Worm (Caenorhabditis elegans) whole organism, L1 larva: ENCODE measurements around the gene tsp-5.

Experiments
- aly-2 ChIP-seq: fragments of 150-350 bp; optimal IDR thresholded peaks from 2 replicates; lab custom pipeline; 2014; ENCODE audit warnings: missing biosample characterization, missing genetic modification characterization
- tbx-2 ChIP-seq: sonication (generic microtip); optimal IDR thresholded peaks from 2 replicates; lab custom pipeline; 2016; ENCODE audit warnings: missing genetic modification characterization, missing compliant biosample characterization

- TF ChIP-seq aly-2 (tag; lab: Kevin White, UChicago) (no peak), tbx-2 (tag; lab: Kevin White, UChicago) (no peak)
Measured at ce11 chrIV:13575673-13576072, 15.9 kb downstream of the tsp-5 start.
